Fruit fly (Drosophila melanogaster) whole organism, wandering third instar larva: ENCODE measurements around the gene Calx.

Experiments used
- Dif ChIP-seq: fragments of 200-275, 200-300 bp; sonication (Bioruptor generic); optimal IDR thresholded peaks from 2 replicates; lab custom pipeline; 2018; ENCODE audit warnings: missing biosample characterization, missing genetic modification characterization; ENCODE audit not compliant: partially characterized antibody
- foxo ChIP-seq, 2 experiments: fragments of 200-800 bp; sonication (Bioruptor generic); optimal IDR thresholded peaks; 2 replicates in 1 of 2; 3 replicates in 1 of 2; lab custom pipeline; 2016 to 2017; ENCODE audit warnings: missing biosample characterization in 2 of 2, missing genetic modification characterization in 2 of 2
- jim ChIP-seq: fragments of 175-275, 200-325 bp; sonication (Bioruptor generic); optimal IDR thresholded peaks from 2 replicates; lab custom pipeline; 2016; ENCODE audit warnings: missing biosample characterization, mild to moderate bottlenecking, missing genetic modification characterization
- psq ChIP-seq: fragments of 200-800 bp; sonication (Bioruptor generic); optimal IDR thresholded peaks from 3 replicates; lab custom pipeline; 2017; ENCODE audit warnings: missing biosample characterization, mild to moderate bottlenecking, missing genetic modification characterization, moderate library complexity
- rgr ChIP-seq: fragments of 200-800 bp; sonication (Bioruptor generic); optimal IDR thresholded peaks from 3 replicates; lab custom pipeline; 2016; ENCODE audit warnings: missing biosample characterization, mild to moderate bottlenecking, missing genetic modification characterization
- usp ChIP-seq: fragments of >200 bp; optimal IDR thresholded peaks from 2 replicates; lab custom pipeline; 2017; ENCODE audit warnings: missing biosample characterization, missing genetic modification characterization

- TF ChIP-seq Dif (GFP tag; lab: Kevin White, UChicago) (no peak), usp (GFP tag; lab: Kevin White, UChicago) (no peak), rgr (GFP tag; lab: Kevin White, UChicago) (no peak), foxo (GFP tag; optimal IDR thresholded peaks at IDR 0.05; lab: Kevin White, UChicago) (no peak), psq (GFP tag; lab: Kevin White, UChicago) (no peak), jim (GFP tag; lab: Kevin White, UChicago) (no peak)
These were observed 81.7 kb downstream of the Calx start for dm6 chr3R:21059486-21060356.
